Worm (Caenorhabditis elegans) whole organism, L2 larva: Measurements from ENCODE around the gene srlf-11.

Source experiments
- nhr-12 ChIP-seq: fragments of 150-350 bp; optimal IDR thresholded peaks from 2 replicates; lab custom pipeline; 2014; ENCODE audit warnings: missing biosample characterization, missing genetic modification characterization
- nhr-129 ChIP-seq: fragments of 150-350 bp; optimal IDR thresholded peaks from 2 replicates; lab custom pipeline; 2014; ENCODE audit warnings: missing biosample characterization, missing genetic modification characterization
- unc-39 ChIP-seq: fragments of 150-350 bp; optimal IDR thresholded peaks from 2 replicates; lab custom pipeline; 2014; ENCODE audit warnings: missing biosample characterization, missing genetic modification characterization

DNA sequence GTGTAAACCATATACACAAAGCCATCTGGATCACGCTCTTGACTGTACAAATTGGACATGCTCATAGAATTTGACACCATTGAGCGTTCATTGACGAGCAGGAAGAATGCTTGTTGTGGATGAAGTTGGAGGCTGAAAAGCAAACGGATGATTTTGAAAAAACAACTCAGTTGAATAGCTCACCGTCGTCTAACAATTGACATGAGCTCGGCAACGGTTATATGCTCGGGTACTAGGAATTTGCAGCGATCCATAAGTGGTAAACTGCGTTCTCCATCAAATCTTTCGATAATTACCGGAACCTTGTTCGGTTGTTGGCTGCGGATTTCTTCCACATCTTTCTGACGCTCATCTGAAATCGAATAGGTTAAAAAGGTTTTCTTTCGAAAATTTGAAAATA is 49.0 kb upstream of the srlf-11 start:
- TF ChIP-seq nhr-12 (tag; lab: Kevin White, UChicago) (no peak), nhr-129 (tag; lab: Kevin White, UChicago) (no peak), unc-39 (tag; lab: Kevin White, UChicago) (no peak)
